Fruit fly (Drosophila melanogaster): ENCODE results near the gene Mtp.

Mtp gene

DNA sequence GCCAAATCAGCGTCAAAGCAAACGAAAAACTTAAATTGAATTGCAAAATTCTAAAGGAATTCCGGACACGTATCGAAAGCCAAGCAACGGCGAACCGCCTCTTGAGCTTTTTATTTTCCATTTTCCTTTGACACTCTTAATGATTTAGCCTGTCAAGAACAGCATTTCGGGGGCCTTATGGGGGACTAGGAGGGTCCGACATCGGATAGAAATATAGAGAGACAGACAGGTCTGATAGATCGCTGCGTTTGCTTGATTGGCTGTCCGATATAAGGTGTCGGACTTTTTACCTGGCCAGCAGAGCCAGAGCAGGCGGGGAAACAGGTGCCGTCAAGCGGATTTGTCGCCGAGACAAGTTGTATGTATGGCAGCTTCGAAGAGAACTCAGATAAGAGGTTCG, 18.3 kb downstream of the Mtp start:
- TF ChIP-seq kay (GFP tag; ENCODE audit: borderline replicate concordance) (peak; percentile 40), CG11617 (GFP tag; optimal IDR thresholded peaks at IDR 0.05) (no peak)

DNA sequence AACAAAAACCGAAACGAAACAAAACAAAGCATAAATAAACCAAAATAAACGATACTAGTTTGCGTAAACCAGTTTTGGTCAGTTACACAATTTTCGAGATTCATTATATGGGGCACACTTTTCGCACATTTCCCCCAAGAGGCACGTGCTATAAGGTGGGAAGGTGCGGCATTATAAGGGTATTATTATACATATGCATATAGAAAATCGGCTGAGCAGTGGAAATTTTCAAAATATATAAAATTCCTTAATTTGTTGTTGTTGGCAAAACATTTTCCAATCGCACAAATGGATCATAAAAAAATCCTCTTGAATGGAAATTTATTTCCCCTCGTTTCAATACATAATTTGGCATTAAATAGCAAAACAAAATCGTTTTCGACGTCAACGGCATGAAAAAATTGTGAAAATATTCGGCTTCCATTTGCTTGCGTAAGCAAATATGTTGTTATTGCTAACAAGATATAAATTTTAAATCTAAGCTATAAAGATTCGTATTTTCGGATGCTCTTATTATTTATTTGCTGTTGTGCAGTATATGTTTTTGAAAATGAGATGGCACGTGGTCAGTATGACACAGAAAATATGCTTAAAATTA, 24.1 kb downstream of the Mtp start:
- TF ChIP-seq CG12768 (GFP tag; optimal IDR thresholded peaks at IDR 0.05) (no peak), ovo (GFP tag; optimal IDR thresholded peaks at IDR 0.05) (no peak), kay (GFP tag; ENCODE audit: borderline replicate concordance) (peak; percentile 58), CG5204 (GFP tag; optimal IDR thresholded peaks at IDR 0.05) (no peak), cic (GFP tag; optimal IDR thresholded peaks at IDR 0.05) (no peak), cnc (optimal IDR thresholded peaks at IDR 0.05) (no peak)

DNA sequence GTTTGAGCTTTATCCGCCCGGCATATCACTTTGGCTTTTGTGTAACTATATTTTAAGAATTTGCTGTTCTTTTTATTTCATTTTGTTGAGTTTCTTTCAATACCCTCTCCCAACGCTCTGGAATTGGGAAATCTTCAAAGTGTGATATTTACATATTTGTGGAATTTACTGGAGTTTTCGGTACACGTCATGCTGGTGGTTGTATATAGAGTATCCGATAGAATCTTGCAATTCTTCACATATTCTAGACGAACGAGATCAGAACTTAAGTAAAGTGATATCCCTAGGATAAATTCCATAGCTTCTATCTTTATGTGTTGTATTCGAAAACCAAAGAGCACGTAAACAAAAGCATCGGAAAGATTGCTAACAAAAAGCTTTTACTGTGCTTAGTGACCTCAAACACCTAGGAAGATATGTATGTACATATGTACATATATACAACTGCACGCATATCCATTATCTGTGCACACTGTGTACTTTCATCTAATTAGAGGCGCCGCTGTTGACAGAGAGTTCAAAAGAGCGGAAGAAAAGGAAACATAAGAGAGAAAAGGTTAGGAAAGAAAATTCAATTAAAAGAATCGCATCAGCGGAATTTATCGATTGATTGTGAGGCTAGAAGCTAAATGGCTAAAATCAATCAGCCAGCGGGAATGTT, 25.9 kb downstream of the Mtp start:
- TF ChIP-seq ovo (GFP tag; optimal IDR thresholded peaks at IDR 0.05) (no peak), CG11617 (GFP tag; optimal IDR thresholded peaks at IDR 0.05) (no peak), CG7045 (GFP tag; optimal IDR thresholded peaks at IDR 0.05) (peak; percentile 37), CG5204 (GFP tag; optimal IDR thresholded peaks at IDR 0.05) (no peak), CG7101 (tag; optimal IDR thresholded peaks at IDR 0.05) (peak; percentile 19), Clk (GFP tag; optimal IDR thresholded peaks at IDR 0.05) (no peak), CG33017 (tag; optimal IDR thresholded peaks at IDR 0.05) (peak; percentile 31), kay (GFP tag; ENCODE audit: borderline replicate concordance) (peak; percentile 76), Hr96 (GFP tag; optimal IDR thresholded peaks at IDR 0.05) (no peak), tj (GFP tag; optimal IDR thresholded peaks at IDR 0.05) (peak; percentile 4), cic (GFP tag; optimal IDR thresholded peaks at IDR 0.05) (no peak), Crg-1 (GFP tag; optimal IDR thresholded peaks at IDR 0.05) (peak; percentile 52), Mnt (GFP tag; optimal IDR thresholded peaks at IDR 0.05) (peak; percentile 37)

dm6 chr2L:20891188-20891587, 31.5 kb downstream of the Mtp start:
- TF ChIP-seq CG14711 (tag; optimal IDR thresholded peaks at IDR 0.05) (peak; percentile 92), Crg-1 (GFP tag; optimal IDR thresholded peaks at IDR 0.05) (no peak)

DNA sequence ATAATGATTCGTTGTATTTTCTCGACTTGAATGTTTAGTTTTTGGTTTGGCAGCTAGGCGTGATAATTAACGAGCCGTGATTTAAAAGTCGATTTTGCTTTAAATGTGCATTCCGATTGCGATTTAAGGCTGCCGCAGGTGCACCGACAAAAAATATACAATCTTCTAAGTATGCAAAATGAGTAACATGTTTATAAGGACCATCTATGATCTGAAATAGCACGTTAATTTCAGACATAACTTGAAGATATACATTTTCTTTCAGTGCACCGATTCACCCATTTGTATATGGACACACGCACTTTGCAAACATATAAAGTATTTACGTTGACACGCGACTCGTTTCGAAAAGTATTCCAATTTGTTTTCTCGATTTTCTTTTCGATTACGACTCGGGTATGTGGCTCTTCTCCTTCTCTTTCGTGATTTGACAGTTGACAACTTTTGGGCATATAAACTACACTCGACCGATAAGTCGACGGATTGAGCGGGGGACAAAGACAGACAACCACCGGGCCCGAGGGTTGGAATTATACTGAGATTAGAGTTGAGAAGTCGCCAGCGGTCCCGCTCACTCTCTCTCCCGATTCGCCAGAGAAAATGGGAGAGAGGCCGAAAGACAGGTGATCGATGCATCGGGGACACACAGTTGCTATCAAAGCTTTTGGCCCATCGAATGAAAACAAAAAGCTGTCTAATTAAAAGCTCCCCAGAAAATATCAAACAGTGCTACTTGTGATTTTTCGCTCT, 32.6 kb downstream of the Mtp start:
- no peak for TF ChIP-seq toe (GFP tag; optimal IDR thresholded peaks at IDR 0.05)
- TF ChIP-seq CG12768 (GFP tag; optimal IDR thresholded peaks at IDR 0.05), result peak; percentile 70
- TF ChIP-seq bab1 (GFP tag; optimal IDR thresholded peaks at IDR 0.05), result no peak
- no peak for TF ChIP-seq pad (GFP tag; optimal IDR thresholded peaks at IDR 0.05)
- TF ChIP-seq cic (GFP tag; optimal IDR thresholded peaks at IDR 0.05), result peak; percentile 42
- peak; percentile 10 for TF ChIP-seq CG7101 (tag; optimal IDR thresholded peaks at IDR 0.05)

dm6 chr2L:20887273-20887672, 35.4 kb downstream of the Mtp start:
- TF ChIP-seq CG12768 (GFP tag; optimal IDR thresholded peaks at IDR 0.05) (no peak), bab1 (GFP tag; optimal IDR thresholded peaks at IDR 0.05) (no peak), CG7045 (GFP tag; optimal IDR thresholded peaks at IDR 0.05) (no peak), Mnt (GFP tag; optimal IDR thresholded peaks at IDR 0.05) (no peak), Clk (GFP tag; optimal IDR thresholded peaks at IDR 0.05) (no peak), CG1620 (GFP tag; optimal IDR thresholded peaks at IDR 0.05) (no peak), toe (GFP tag; optimal IDR thresholded peaks at IDR 0.05) (no peak), pad (GFP tag; optimal IDR thresholded peaks at IDR 0.05) (peak; percentile 29), Hr96 (GFP tag; optimal IDR thresholded peaks at IDR 0.05) (no peak), CG14711 (tag; optimal IDR thresholded peaks at IDR 0.05) (peak; percentile 11), cic (GFP tag; optimal IDR thresholded peaks at IDR 0.05) (peak; percentile 23), CG7101 (tag; optimal IDR thresholded peaks at IDR 0.05) (peak; percentile 58), CG33017 (tag; optimal IDR thresholded peaks at IDR 0.05) (peak; percentile 61), CG5204 (GFP tag; optimal IDR thresholded peaks at IDR 0.05) (no peak), CG11617 (GFP tag; optimal IDR thresholded peaks at IDR 0.05) (no peak), kay (GFP tag; ENCODE audit: borderline replicate concordance) (no peak), tj (GFP tag; optimal IDR thresholded peaks at IDR 0.05) (no peak), ovo (GFP tag; optimal IDR thresholded peaks at IDR 0.05) (no peak), cnc (optimal IDR thresholded peaks at IDR 0.05) (no peak), Crg-1 (GFP tag; optimal IDR thresholded peaks at IDR 0.05) (no peak)

dm6 chr2L:20885889-20886507, 36.7 kb downstream of the Mtp start:
- TF ChIP-seq CG33017 (tag; optimal IDR thresholded peaks at IDR 0.05), result peak; percentile 2
- peak; percentile 90 for TF ChIP-seq kay (GFP tag; ENCODE audit: borderline replicate concordance)
- no peak for TF ChIP-seq CG12768 (GFP tag; optimal IDR thresholded peaks at IDR 0.05)
- no peak for TF ChIP-seq CG14711 (tag; optimal IDR thresholded peaks at IDR 0.05)
- TF ChIP-seq pad (GFP tag; optimal IDR thresholded peaks at IDR 0.05), result peak; percentile 23
- peak; percentile 30 for TF ChIP-seq CG11617 (GFP tag; optimal IDR thresholded peaks at IDR 0.05)
- TF ChIP-seq Hr96 (GFP tag; optimal IDR thresholded peaks at IDR 0.05), result no peak
- TF ChIP-seq CG5204 (GFP tag; optimal IDR thresholded peaks at IDR 0.05), result no peak
- peak; percentile 93 for TF ChIP-seq cic (GFP tag; optimal IDR thresholded peaks at IDR 0.05)
- peak; percentile 65 for TF ChIP-seq Mnt (GFP tag; optimal IDR thresholded peaks at IDR 0.05)
- peak; percentile 13 for TF ChIP-seq bab1 (GFP tag; optimal IDR thresholded peaks at IDR 0.05)

Measured in whole organism, adult.